Fruit fly (Drosophila melanogaster) whole organism, embryonic: ENCODE results near the gene CG34163.

Source experiments
- Bdp1 ChIP-seq: fragments of 200-800 bp; sonication (Bioruptor generic); optimal IDR thresholded peaks from 3 replicates; lab custom pipeline; 2016; ENCODE audit warnings: missing biosample characterization, missing genetic modification characterization
- CG10565 ChIP-seq: fragments of 200-800 bp; sonication (Bioruptor generic); optimal IDR thresholded peaks from 3 replicates; lab custom pipeline; 2016; ENCODE audit warnings: missing biosample characterization, mild to moderate bottlenecking, missing genetic modification characterization
- CG12659 ChIP-seq: fragments of 200-800 bp; sonication (Bioruptor generic); optimal IDR thresholded peaks from 3 replicates; lab custom pipeline; 2017; ENCODE audit warnings: mild to moderate bottlenecking, missing biosample characterization, missing genetic modification reagents, missing genetic modification characterization
- CG15011 ChIP-seq: fragments of 200-800 bp; sonication (Bioruptor generic); optimal IDR thresholded peaks from 3 replicates; lab custom pipeline; 2018; ENCODE audit warnings: missing biosample characterization, mild to moderate bottlenecking, missing genetic modification characterization
- CG15269 ChIP-seq: fragments of 200-800 bp; sonication (Bioruptor generic); optimal IDR thresholded peaks from 2 replicates; lab custom pipeline; 2018; ENCODE audit warnings: missing biosample characterization, mild to moderate bottlenecking, missing genetic modification characterization, moderate library complexity
- CG17912 ChIP-seq: fragments of 200-800 bp; sonication (Bioruptor generic); optimal IDR thresholded peaks from 2 replicates; lab custom pipeline; 2018; ENCODE audit warnings: missing biosample characterization, mild to moderate bottlenecking, missing genetic modification characterization
- CG2129 ChIP-seq: fragments of 200-800 bp; sonication (Bioruptor generic); IDR thresholded peaks from 2 replicates; pipeline ENCODE4 v1.3.6; 2022; ENCODE audit warnings: missing biosample characterization, missing genetic modification characterization; ENCODE audit not compliant: partially characterized antibody
- CG2199 ChIP-seq: fragments of 200-800 bp; sonication (Bioruptor generic); IDR thresholded peaks from 3 replicates; pipeline ENCODE4 v1.3.6; 2022; ENCODE audit warnings: missing biosample characterization, missing genetic modification characterization
- CG2678 ChIP-seq: fragments of 200-800 bp; sonication (Bioruptor generic); optimal IDR thresholded peaks from 3 replicates; lab custom pipeline; 2019; ENCODE audit warnings: missing biosample characterization, mild to moderate bottlenecking, missing genetic modification characterization, moderate library complexity
- CG2889 ChIP-seq: fragments of 200-800 bp; sonication (Bioruptor generic); IDR thresholded peaks from 3 replicates; pipeline ENCODE4 v1.3.6; 2022; ENCODE audit warnings: missing biosample characterization, missing genetic modification characterization
- CG31388 ChIP-seq: fragments of 200-800 bp; sonication (Bioruptor generic); optimal IDR thresholded peaks from 2 replicates; lab custom pipeline; 2016; ENCODE audit warnings: missing biosample characterization, missing genetic modification characterization
- CG34224 ChIP-seq: fragments of 200-800 bp; sonication (Bioruptor generic); IDR thresholded peaks from 3 replicates; pipeline ENCODE4 v1.3.6; 2022; ENCODE audit warnings: missing biosample characterization, missing genetic modification characterization; ENCODE audit not compliant: partially characterized antibody
- CG3995 ChIP-seq: fragments of 200-800 bp; sonication (Bioruptor generic); optimal IDR thresholded peaks from 3 replicates; lab custom pipeline; 2016; ENCODE audit warnings: missing biosample characterization, missing genetic modification characterization
- CG6272 ChIP-seq: fragments of 200-800 bp; sonication (Bioruptor generic); IDR thresholded peaks from 2 replicates; pipeline ENCODE4 v1.3.6; 2022; ENCODE audit warnings: missing biosample characterization, missing genetic modification characterization
- CG6683 ChIP-seq: fragments of 200-800 bp; sonication (Bioruptor generic); optimal IDR thresholded peaks from 2 replicates; lab custom pipeline; 2017; ENCODE audit warnings: missing biosample characterization, mild to moderate bottlenecking, missing genetic modification characterization, missing genetic modification reagents
- CG7271 ChIP-seq: fragments of 200-800 bp; sonication (Bioruptor generic); optimal IDR thresholded peaks from 2 replicates; lab custom pipeline; 2018; ENCODE audit warnings: missing biosample characterization, mild to moderate bottlenecking, missing genetic modification characterization, moderate library complexity
- CHES-1-like ChIP-seq: fragments of 200-800 bp; sonication (Bioruptor generic); optimal IDR thresholded peaks from 2 replicates; lab custom pipeline; 2016; ENCODE audit warnings: missing biosample characterization, missing genetic modification characterization
- D ChIP-seq, 2 experiments: fragments of 200-800 bp in 1 of 2; fragments of >200 bp in 1 of 2; sonication (Bioruptor generic) in 1 of 2; optimal IDR thresholded peaks; 2 replicates in 1 of 2; 3 replicates in 1 of 2; lab custom pipeline; 2017; ENCODE audit warnings: mild to moderate bottlenecking in 1 of 2, missing biosample characterization in 1 of 2, missing genetic modification characterization in 1 of 2, missing genetic modification reagents in 1 of 2
- Ets97D ChIP-seq: fragments of 200-800 bp; sonication (Bioruptor generic); optimal IDR thresholded peaks from 3 replicates; lab custom pipeline; 2016; ENCODE audit warnings: missing biosample characterization, missing genetic modification characterization
- Fer3 ChIP-seq: fragments of 200-800 bp; sonication (Bioruptor generic); optimal IDR thresholded peaks from 2 replicates; lab custom pipeline; 2018; ENCODE audit warnings: missing biosample characterization, mild to moderate bottlenecking, missing genetic modification characterization, moderate library complexity
- Hmx ChIP-seq: fragments of 200-800 bp; sonication (Bioruptor generic); optimal IDR thresholded peaks from 2 replicates; lab custom pipeline; 2016; ENCODE audit warnings: missing biosample characterization, missing genetic modification characterization
- Lhr ChIP-seq: fragments of 200-800 bp; sonication (Bioruptor generic); optimal IDR thresholded peaks from 3 replicates; lab custom pipeline; 2017; ENCODE audit warnings: mild to moderate bottlenecking, missing biosample characterization, missing genetic modification reagents, missing genetic modification characterization
- MBD-R2 ChIP-seq: fragments of 200-800 bp; sonication (Bioruptor generic); IDR thresholded peaks from 2 replicates; pipeline ENCODE4 v1.3.6; 2022; ENCODE audit warnings: missing biosample characterization, missing genetic modification characterization
- Mrtf ChIP-seq: fragments of 200-800 bp; sonication (Bioruptor generic); IDR thresholded peaks from 3 replicates; pipeline ENCODE4 v1.3.6; 2022; ENCODE audit warnings: missing biosample characterization, missing genetic modification characterization
- Nf-YC ChIP-seq: fragments of 200-800 bp; optimal IDR thresholded peaks from 3 replicates; lab custom pipeline; 2019; ENCODE audit warnings: missing biosample characterization, mild to moderate bottlenecking, missing genetic modification characterization, moderate library complexity
- Optix ChIP-seq: fragments of 200-800 bp; sonication (Bioruptor generic); IDR thresholded peaks from 3 replicates; pipeline ENCODE4 v1.3.6; 2022; ENCODE audit warnings: missing biosample characterization, missing genetic modification characterization
- Ptx1 ChIP-seq: fragments of 200-800 bp; sonication (Bioruptor generic); IDR thresholded peaks from 2 replicates; pipeline ENCODE4 v1.3.6; 2022; ENCODE audit warnings: missing biosample characterization, missing genetic modification characterization
- Side ChIP-seq: fragments of 200-800 bp; sonication (Bioruptor generic); optimal IDR thresholded peaks from 2 replicates; lab custom pipeline; 2016; ENCODE audit warnings: missing biosample characterization, missing genetic modification characterization
- Six4 ChIP-seq: fragments of 200-800 bp; sonication (Bioruptor generic); optimal IDR thresholded peaks from 2 replicates; lab custom pipeline; 2016; ENCODE audit warnings: missing biosample characterization, missing genetic modification characterization
- Sox102F ChIP-seq: fragments of 200-800 bp; sonication (Bioruptor generic); optimal IDR thresholded peaks from 2 replicates; lab custom pipeline; 2018; ENCODE audit warnings: missing biosample characterization, mild to moderate bottlenecking, missing genetic modification characterization, moderate library complexity
- Stat92E ChIP-seq, 3 experiments: fragments of >200 bp in 2 of 3; fragments of 200-800 bp in 1 of 3; sonication (Bioruptor generic) in 1 of 3; optimal IDR thresholded peaks; 2 replicates each; lab custom pipeline; 2017 to 2019; ENCODE audit warnings: missing biosample characterization in 3 of 3, missing genetic modification characterization in 3 of 3, mild to moderate bottlenecking in 1 of 3, moderate library complexity in 1 of 3
- Taf1 ChIP-seq: fragments of 200-800 bp; sonication (Bioruptor generic); IDR thresholded peaks from 2 replicates; pipeline ENCODE4 v1.3.6; 2022; ENCODE audit warnings: missing biosample characterization, missing genetic modification characterization
- Trl ChIP-seq, 3 experiments: fragments of >200 bp in 2 of 3; fragments of 200-800 bp in 1 of 3; sonication (Bioruptor generic) in 1 of 3; optimal IDR thresholded peaks; 2 replicates in 1 of 3; 3 replicates in 2 of 3; lab custom pipeline; 2016 to 2017; ENCODE audit warnings: missing biosample characterization in 1 of 3, missing genetic modification characterization in 1 of 3
- bigmax ChIP-seq: fragments of 200-800 bp; sonication (Bioruptor generic); optimal IDR thresholded peaks from 2 replicates; lab custom pipeline; 2018; ENCODE audit warnings: missing biosample characterization, mild to moderate bottlenecking, missing genetic modification characterization
- br ChIP-seq: fragments of >200 bp; optimal IDR thresholded peaks from 2 replicates; lab custom pipeline; 2017
- cad ChIP-seq: fragments of >200 bp; optimal IDR thresholded peaks from 2 replicates; lab custom pipeline; 2017; ENCODE audit warnings: missing biosample characterization, missing genetic modification characterization
- cas ChIP-seq: fragments of 200-800 bp; sonication (Bioruptor generic); IDR thresholded peaks from 2 replicates; pipeline ENCODE4 v1.3.6; 2022; ENCODE audit warnings: missing biosample characterization, missing genetic modification characterization
- chinmo ChIP-seq: fragments of 200-800 bp; sonication (Bioruptor generic); IDR thresholded peaks from 4 replicates; pipeline ENCODE4 v1.3.6; 2022; ENCODE audit warnings: missing biosample characterization, missing genetic modification characterization; ENCODE audit not compliant: partially characterized antibody
- crol ChIP-seq: fragments of 200-800 bp; sonication (Bioruptor generic); IDR thresholded peaks from 2 replicates; pipeline ENCODE4 v1.3.6; 2022; ENCODE audit warnings: missing biosample characterization, missing genetic modification characterization
- dpn ChIP-seq, 2 experiments: fragments of 200-800 bp; sonication (Bioruptor generic); optimal IDR thresholded peaks; 3 replicates each; lab custom pipeline; 2016; ENCODE audit warnings: missing biosample characterization in 2 of 2, missing genetic modification characterization in 2 of 2
- exex ChIP-seq: fragments of 200-800 bp; sonication (Bioruptor generic); optimal IDR thresholded peaks from 4 replicates; lab custom pipeline; 2018; ENCODE audit warnings: missing biosample characterization, mild to moderate bottlenecking, missing genetic modification characterization, moderate library complexity
- gcm2 ChIP-seq: fragments of 200-800 bp; sonication (Bioruptor generic); optimal IDR thresholded peaks from 2 replicates; lab custom pipeline; 2016; ENCODE audit warnings: missing biosample characterization, missing genetic modification characterization
- gem ChIP-seq: fragments of 200-800 bp; sonication (Bioruptor generic); optimal IDR thresholded peaks from 2 replicates; lab custom pipeline; 2019; ENCODE audit warnings: missing biosample characterization, mild to moderate bottlenecking, missing genetic modification characterization, moderate library complexity
- her ChIP-seq: fragments of 200-800 bp; sonication (Bioruptor generic); optimal IDR thresholded peaks from 2 replicates; lab custom pipeline; 2016; ENCODE audit warnings: missing biosample characterization, missing genetic modification characterization
- knrl ChIP-seq: fragments of 200-800 bp; sonication (Bioruptor generic); IDR thresholded peaks from 3 replicates; pipeline ENCODE4 v1.3.6; 2022; ENCODE audit warnings: missing biosample characterization, missing genetic modification characterization; ENCODE audit not compliant: partially characterized antibody
- nmo ChIP-seq: fragments of 200-800 bp; sonication (Bioruptor generic); optimal IDR thresholded peaks from 2 replicates; lab custom pipeline; 2018; ENCODE audit warnings: missing biosample characterization, mild to moderate bottlenecking, missing genetic modification characterization, moderate library complexity
- otp ChIP-seq: fragments of 200-800 bp; sonication (Bioruptor generic); IDR thresholded peaks from 3 replicates; pipeline ENCODE4, ENCODE4 v1.3.6; 2022; ENCODE audit warnings: missing biosample characterization, missing genetic modification characterization
- slbo ChIP-seq: fragments of 200-800 bp; sonication (Bioruptor generic); IDR thresholded peaks from 2 replicates; pipeline ENCODE4 v1.3.6; 2022; ENCODE audit warnings: missing biosample characterization, missing genetic modification characterization
- sug ChIP-seq: fragments of 200-800 bp; optimal IDR thresholded peaks from 2 replicates; lab custom pipeline; 2019; ENCODE audit warnings: missing biosample characterization, mild to moderate bottlenecking, missing genetic modification characterization, moderate library complexity

The CG34163 gene

DNA sequence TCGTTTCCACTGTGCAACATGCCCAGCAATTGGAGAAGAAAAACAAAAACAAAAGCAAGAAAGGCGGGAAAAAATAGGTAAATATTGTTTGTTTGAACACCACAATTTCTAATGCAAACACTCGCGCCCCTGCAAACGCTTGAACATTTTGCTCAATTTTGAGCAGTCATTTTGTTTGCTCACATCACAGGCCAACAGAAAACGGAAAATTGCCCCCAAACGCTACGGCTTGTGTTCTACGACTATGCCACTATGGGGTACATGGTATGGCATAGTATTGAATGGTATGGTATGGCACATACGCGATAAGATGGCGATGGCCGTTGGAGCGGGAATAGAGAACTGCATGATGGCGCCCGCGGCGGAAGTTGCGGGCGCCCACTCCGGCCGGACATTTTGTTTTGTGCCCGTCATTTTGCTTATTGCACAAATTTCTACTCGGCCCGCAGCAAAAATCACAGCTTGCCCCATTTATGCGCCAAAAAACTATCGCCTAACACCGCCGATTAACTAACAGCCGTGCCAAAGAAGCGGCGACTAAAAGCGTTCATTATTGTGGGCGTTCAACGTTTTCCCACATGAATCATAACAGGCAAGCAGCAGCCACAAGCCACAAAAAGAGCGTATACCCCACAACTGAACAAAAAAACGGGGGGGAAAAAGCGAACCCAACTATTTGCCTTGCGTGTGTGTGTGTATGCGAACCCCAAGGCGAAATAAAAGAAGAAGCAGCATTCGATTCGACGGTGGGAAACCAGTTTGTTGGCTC, 16.3 kb downstream of the CG34163 start (continued):
- peak; percentile 73 for TF ChIP-seq CG2678 (tag; lab: Kevin White, UChicago)
- TF ChIP-seq CG6683, result peak; percentile 69
- TF ChIP-seq Hmx (GFP tag; lab: Kevin White, UChicago), result no peak
- TF ChIP-seq crol, result no peak
- peak; percentile 77 for TF ChIP-seq CG12659 (GFP tag; lab: Kevin White, UChicago)
- TF ChIP-seq Ptx1 (GFP tag; lab: Robert Waterston, UW), result no peak
- no peak for TF ChIP-seq CG34224
- no peak for TF ChIP-seq Lhr
- peak; percentile 32 for TF ChIP-seq Ets97D
- no peak for TF ChIP-seq CG31388 (GFP tag; lab: Kevin White, UChicago)
- peak; percentile 77 for TF ChIP-seq CHES-1-like (GFP tag; lab: Kevin White, UChicago)
- TF ChIP-seq Fer3 (tag; lab: Kevin White, UChicago), result peak; percentile 20
- TF ChIP-seq Stat92E (GFP tag; optimal IDR thresholded peaks at IDR 0.05; lab: Kevin White, UChicago), result no peak
- no peak for TF ChIP-seq MBD-R2
- no peak for TF ChIP-seq Nf-YC (tag; lab: Kevin White, UChicago)
- TF ChIP-seq Bdp1 (GFP tag; lab: Kevin White, UChicago), result peak; percentile 47
- no peak for TF ChIP-seq Mrtf (GFP tag; lab: Robert Waterston, UW)
- no peak for TF ChIP-seq CG2129 (GFP tag; lab: Robert Waterston, UW)
- TF ChIP-seq sug, result peak; percentile 85
- TF ChIP-seq CG2889 (GFP tag; lab: Robert Waterston, UW), result no peak
- no peak for TF ChIP-seq otp (GFP tag; lab: Robert Waterston, UW)
- TF ChIP-seq gcm2 (GFP tag; lab: Kevin White, UChicago), result peak; percentile 5
- no peak for TF ChIP-seq cas (GFP tag; lab: Robert Waterston, UW)
- TF ChIP-seq gem, result peak; percentile 77
- TF ChIP-seq CG3995 (GFP tag; lab: Kevin White, UChicago), result peak; percentile 4
- peak; percentile 68 for TF ChIP-seq Sox102F
- TF ChIP-seq Side, result peak; percentile 63
- no peak for TF ChIP-seq br (lab: Kevin White, UChicago)
- TF ChIP-seq exex, result peak; percentile 79
- TF ChIP-seq CG6272 (GFP tag; lab: Robert Waterston, UW), result no peak
- TF ChIP-seq CG15269 (tag; lab: Kevin White, UChicago), result peak; percentile 73
- no peak for TF ChIP-seq cad (GFP tag; lab: Kevin White, UChicago)
- TF ChIP-seq her, result peak; percentile 69
- TF ChIP-seq slbo (GFP tag; lab: Robert Waterston, UW), result no peak
- TF ChIP-seq Six4 (GFP tag; lab: Kevin White, UChicago), result peak; percentile 47
- no peak for TF ChIP-seq chinmo (GFP tag; lab: Robert Waterston, UW)
- no peak for TF ChIP-seq CG7271 (tag; lab: Kevin White, UChicago)
- peak; percentile 75 for TF ChIP-seq CG17912 (GFP tag; lab: Kevin White, UChicago)
- peak; percentile 33 to 50 for TF ChIP-seq dpn (GFP tag; optimal IDR thresholded peaks at IDR 0.05; lab: Kevin White, UChicago)
- TF ChIP-seq CG10565 (GFP tag; lab: Kevin White, UChicago), result no peak
- TF ChIP-seq D (optimal IDR thresholded peaks at IDR 0.05; lab: Kevin White, UChicago), result no peak
- TF ChIP-seq D (GFP tag; optimal IDR thresholded peaks at IDR 0.05; lab: Kevin White, UChicago), result peak; percentile 75
- no peak for TF ChIP-seq CG2199
- no peak for TF ChIP-seq nmo (GFP tag; lab: Kevin White, UChicago)
- peak; percentile 55 for TF ChIP-seq CG15011
- TF ChIP-seq bigmax (GFP tag; lab: Kevin White, UChicago), result peak; percentile 50
- no peak for TF ChIP-seq Taf1 (GFP tag; lab: Robert Waterston, UW)
- TF ChIP-seq Optix (GFP tag; lab: Robert Waterston, UW), result no peak
- no peak for TF ChIP-seq knrl
- TF ChIP-seq Trl (optimal IDR thresholded peaks at IDR 0.05; lab: Kevin White, UChicago), result no peak
- TF ChIP-seq Trl (GFP tag; optimal IDR thresholded peaks at IDR 0.05; lab: Kevin White, UChicago), result peak; percentile 79
